Worm (Caenorhabditis elegans): Measurements from ENCODE around the gene rsks-1.

DNA sequence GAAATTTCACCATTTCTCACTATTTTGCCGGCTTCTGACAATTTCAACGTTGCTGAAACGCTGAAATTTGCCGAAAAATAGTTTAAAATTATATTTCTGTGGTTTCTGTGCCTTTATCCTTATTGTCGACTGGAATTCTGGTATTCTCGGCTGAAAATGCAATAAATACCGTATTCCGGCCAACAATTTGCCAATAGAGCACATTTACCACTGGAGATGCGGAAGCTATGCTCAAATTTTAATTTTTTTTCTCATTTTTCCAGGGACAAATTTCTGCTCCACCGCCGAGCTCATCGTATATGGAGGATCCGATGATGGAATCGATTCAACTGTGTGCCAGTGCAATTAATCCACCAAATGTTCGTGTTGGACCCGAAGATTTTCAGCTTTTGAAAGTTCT lies 1.7 kb downstream of the rsks-1 start:
- TF ChIP-seq let-607 (tag; optimal IDR thresholded peaks at IDR 0.05) (no peak), lin-40 (tag; optimal IDR thresholded peaks at IDR 0.05) (no peak), egrh-3 (GFP tag; IDR thresholded peaks at IDR 0.05) (no peak), ztf-28 (GFP tag; IDR thresholded peaks at IDR 0.05) (no peak), snpc-1.3 (tag; optimal IDR thresholded peaks at IDR 0.05; ENCODE audit: insufficient read depth) (no peak), hrde-1 (tag; optimal IDR thresholded peaks at IDR 0.05; ENCODE audit: borderline replicate concordance) (no peak), K11D2.4 (GFP tag; IDR thresholded peaks at IDR 0.05) (no peak), nfya-1 (tag; optimal IDR thresholded peaks at IDR 0.05; ENCODE audit: borderline replicate concordance, insufficient read depth) (no peak), ama-1 (optimal IDR thresholded peaks at IDR 0.05) (no peak), ama-1 (GFP tag; optimal IDR thresholded peaks at IDR 0.05) (no peak), ztf-6 (GFP tag; IDR thresholded peaks at IDR 0.05) (no peak), zfh-2 (GFP tag; conservative IDR thresholded peaks at IDR 0.05) (no peak)
